Worm (Caenorhabditis elegans) whole organism, L4 larva: ENCODE measurements around the gene C26E1.1.

ENCODE experiments used
- F10B5.3 ChIP-seq: sonication (generic microtip); optimal IDR thresholded peaks from 2 replicates; lab custom pipeline; 2016; ENCODE audit warnings: mild to moderate bottlenecking, missing genetic modification characterization, missing compliant biosample characterization
- F49E8.2 ChIP-seq: sonication (generic microtip); optimal IDR thresholded peaks from 2 replicates; lab custom pipeline; 2016; ENCODE audit warnings: missing compliant biosample characterization, mild to moderate bottlenecking, missing genetic modification characterization, borderline replicate concordance
- R02D3.7 ChIP-seq: fragments of 150-350 bp; sonication (generic microtip); optimal IDR thresholded peaks from 3 replicates; lab custom pipeline; 2014; ENCODE audit warnings: missing biosample characterization, missing genetic modification characterization
- ZK546.5 ChIP-seq, 2 experiments: sonication (generic microtip); optimal IDR thresholded peaks; 2 replicates each; lab custom pipeline; 2017; ENCODE audit warnings: missing biosample characterization in 2 of 2, missing genetic modification characterization in 2 of 2
- aha-1 ChIP-seq: fragments of 150-350 bp; peaks from one replicate; lab custom pipeline; 2014; ENCODE audit warnings: missing biosample characterization, missing genetic modification characterization
- arid-1 ChIP-seq: fragments of 200-800 bp; sonication (Bioruptor generic); conservative IDR thresholded peaks from 2 replicates; pipeline ENCODE4 v1.3.6; 2022; ENCODE audit warnings: missing genetic modification reagents, missing genetic modification characterization, missing compliant biosample characterization
- attf-4 ChIP-seq: sonication (generic microtip); optimal IDR thresholded peaks from 3 replicates; lab custom pipeline; 2017; ENCODE audit warnings: missing biosample characterization, missing genetic modification characterization
- ceh-44 ChIP-seq: fragments of 200-800 bp; sonication (Bioruptor generic); IDR thresholded peaks from 2 replicates; pipeline ENCODE4 v1.3.6; 2022; ENCODE audit warnings: missing genetic modification reagents, missing genetic modification characterization, missing compliant biosample characterization
- ceh-62 ChIP-seq: sonication (generic microtip); optimal IDR thresholded peaks from 2 replicates; lab custom pipeline; 2017; ENCODE audit warnings: missing biosample characterization, missing genetic modification characterization
- ceh-82 ChIP-seq: sonication (generic microtip); optimal IDR thresholded peaks from 2 replicates; lab custom pipeline; 2017; ENCODE audit warnings: missing biosample characterization, missing genetic modification characterization
- daf-12 ChIP-seq: fragments of 150-350 bp; optimal IDR thresholded peaks from 2 replicates; lab custom pipeline; 2014; ENCODE audit warnings: missing biosample characterization, missing genetic modification reagents, missing genetic modification characterization
- dmd-9 ChIP-seq: fragments of 200-800 bp; sonication (Bioruptor generic); IDR thresholded peaks from 2 replicates; pipeline ENCODE4 v1.3.6; 2022; ENCODE audit warnings: missing genetic modification reagents, missing genetic modification characterization, missing compliant biosample characterization
- dpl-1 ChIP-seq: fragments of 150-350 bp; optimal IDR thresholded peaks from 2 replicates; lab custom pipeline; 2014; ENCODE audit warnings: missing biosample characterization, missing genetic modification reagents, missing genetic modification characterization
- duxl-1 ChIP-seq: sonication (generic microtip); optimal IDR thresholded peaks from 2 replicates; lab custom pipeline; 2016; ENCODE audit warnings: mild to moderate bottlenecking, missing genetic modification characterization, moderate library complexity, missing compliant biosample characterization; ENCODE audit not compliant: poor library complexity
- egl-43 ChIP-seq: fragments of 200-800 bp; sonication (Bioruptor generic); IDR thresholded peaks from 2 replicates; pipeline ENCODE4 v1.3.6; 2022; ENCODE audit warnings: missing genetic modification reagents, missing genetic modification characterization, missing compliant biosample characterization
- fkh-10 ChIP-seq: fragments of 150-350 bp; optimal IDR thresholded peaks from 2 replicates; lab custom pipeline; 2014; ENCODE audit warnings: missing biosample characterization, missing genetic modification reagents, missing genetic modification characterization
- gei-8 ChIP-seq: fragments of 200-800 bp; sonication (Bioruptor generic); optimal IDR thresholded peaks from 2 replicates; lab custom pipeline; 2018; ENCODE audit warnings: mild to moderate bottlenecking, missing genetic modification characterization, missing compliant biosample characterization
- hif-1 ChIP-seq, 2 experiments: sonication (generic microtip); optimal IDR thresholded peaks; 2 replicates each; lab custom pipeline; 2016 to 2017; ENCODE audit warnings: missing compliant biosample characterization in 2 of 2, missing genetic modification characterization in 2 of 2, missing genetic modification reagents in 2 of 2, missing genotype in 2 of 2, mild to moderate bottlenecking in 1 of 2
- hmg-1.1 ChIP-seq: fragments of 200-800 bp; sonication (Bioruptor generic); IDR thresholded peaks from 2 replicates; pipeline ENCODE4 v1.3.6; 2022; ENCODE audit warnings: missing genetic modification reagents, missing genetic modification characterization, missing compliant biosample characterization
- jun-1 ChIP-seq: fragments of 150-350 bp; optimal IDR thresholded peaks from 2 replicates; lab custom pipeline; 2014; ENCODE audit warnings: missing biosample characterization, missing genetic modification reagents, missing genetic modification characterization
- lin-13 ChIP-seq: fragments of 150-350 bp; optimal IDR thresholded peaks from 2 replicates; lab custom pipeline; 2014; ENCODE audit warnings: missing biosample characterization, missing genetic modification reagents, missing genetic modification characterization
- lin-15B ChIP-seq: fragments of 150-350 bp; sonication (generic microtip); optimal IDR thresholded peaks from 3 replicates; lab custom pipeline; 2014; ENCODE audit warnings: missing biosample characterization, missing genetic modification characterization
- lin-39 ChIP-seq: fragments of 150-350 bp; optimal IDR thresholded peaks from 2 replicates; lab custom pipeline; 2014; ENCODE audit warnings: missing biosample characterization, missing genetic modification reagents, missing genetic modification characterization
- lsy-2 ChIP-seq, 2 experiments: fragments of 150-350 bp in 1 of 2; sonication (generic microtip) in 1 of 2; optimal IDR thresholded peaks; 2 replicates each; lab custom pipeline; 2014 to 2017; ENCODE audit warnings: missing biosample characterization in 2 of 2, missing genetic modification characterization in 2 of 2
- madf-5 ChIP-seq, 2 experiments: fragments of 200-800 bp; sonication (Bioruptor generic); IDR thresholded peaks; 2 replicates each; pipeline ENCODE4 v1.3.6; 2022; ENCODE audit warnings: missing compliant biosample characterization in 2 of 2, missing genetic modification characterization in 2 of 2
- mdt-29 ChIP-seq: fragments of 200-800 bp; sonication (Bioruptor generic); IDR thresholded peaks from 2 replicates; pipeline ENCODE4 v1.3.6; 2022; ENCODE audit warnings: missing genetic modification reagents, missing genetic modification characterization, missing compliant biosample characterization
- mxl-2 ChIP-seq: fragments of 200-800 bp; sonication (Bioruptor generic); conservative IDR thresholded peaks from 2 replicates; pipeline ENCODE4 v1.3.6; 2022; ENCODE audit warnings: missing genetic modification reagents, missing genetic modification characterization, missing compliant biosample characterization
- mxl-3 ChIP-seq: fragments of 200-800 bp; sonication (Bioruptor generic); optimal IDR thresholded peaks from 2 replicates; lab custom pipeline; 2018; ENCODE audit warnings: mild to moderate bottlenecking, missing genetic modification characterization, missing compliant biosample characterization
- nhr-11 ChIP-seq: fragments of 150-350 bp; optimal IDR thresholded peaks from 2 replicates; lab custom pipeline; 2014; ENCODE audit warnings: missing biosample characterization, missing genetic modification characterization
- nhr-42 ChIP-seq: fragments of 200-800 bp; sonication (Bioruptor generic); IDR thresholded peaks from 2 replicates; pipeline ENCODE4 v1.3.6; 2022; ENCODE audit warnings: missing genetic modification characterization, missing compliant biosample characterization
- nhr-76 ChIP-seq: fragments of 150-350 bp; optimal IDR thresholded peaks from 2 replicates; lab custom pipeline; 2014; ENCODE audit warnings: missing biosample characterization, missing genetic modification characterization
- nhr-77 ChIP-seq: fragments of 150-350 bp; optimal IDR thresholded peaks from 2 replicates; lab custom pipeline; 2014; ENCODE audit warnings: missing biosample characterization, missing genetic modification characterization
- pha-4 ChIP-seq, 2 experiments: fragments of 150-350 bp in 1 of 2; fragments of 200-800 bp in 1 of 2; sonication (Bioruptor generic) in 1 of 2; IDR thresholded peaks in 1 of 2; optimal IDR thresholded peaks in 1 of 2; 2 replicates each; pipeline versions ENCODE4 v1.3.6 to Lab custom; 2014 to 2022; ENCODE audit warnings: missing genetic modification characterization in 2 of 2, missing genetic modification reagents in 2 of 2, missing biosample characterization in 1 of 2, missing compliant biosample characterization in 1 of 2
- php-3 ChIP-seq: fragments of 200-800 bp; sonication (Bioruptor generic); IDR thresholded peaks from 2 replicates; pipeline ENCODE4 v1.3.6; 2022; ENCODE audit warnings: missing genetic modification reagents, missing genetic modification characterization, missing compliant biosample characterization
- pqm-1 ChIP-seq: sonication (generic microtip); optimal IDR thresholded peaks from 2 replicates; lab custom pipeline; 2017; ENCODE audit warnings: missing biosample characterization, missing genetic modification characterization
- saeg-2 ChIP-seq: fragments of 200-800 bp; sonication (Bioruptor generic); IDR thresholded peaks from 2 replicates; pipeline ENCODE4 v1.3.6; 2022; ENCODE audit warnings: missing genetic modification reagents, missing genetic modification characterization, missing compliant biosample characterization
- skn-1 ChIP-seq: fragments of 150-350 bp; optimal IDR thresholded peaks from 2 replicates; lab custom pipeline; 2014; ENCODE audit warnings: missing biosample characterization, missing genetic modification characterization
- snpc-4 ChIP-seq: fragments of 150-350 bp; optimal IDR thresholded peaks from 2 replicates; lab custom pipeline; 2014; ENCODE audit warnings: missing biosample characterization, missing genetic modification characterization
- unc-62 ChIP-seq, 3 experiments: fragments of 150-350 bp in 1 of 3; sonication (generic microtip); optimal IDR thresholded peaks in 2 of 3; peaks in 1 of 3; 1 replicate in 1 of 3; 2 replicates in 2 of 3; lab custom pipeline; 2014 to 2017; ENCODE audit warnings: missing biosample characterization in 3 of 3, missing genetic modification characterization in 3 of 3, missing genetic modification reagents in 3 of 3, missing genotype in 1 of 3
- zfp-3 ChIP-seq: fragments of 200-800 bp; sonication (Bioruptor generic); conservative IDR thresholded peaks from 2 replicates; pipeline ENCODE4 v1.3.6; 2022; ENCODE audit warnings: missing genetic modification reagents, missing genetic modification characterization, missing compliant biosample characterization
- zip-11 ChIP-seq: fragments of 200-800 bp; sonication (Bioruptor generic); IDR thresholded peaks from 2 replicates; pipeline ENCODE4 v1.3.6; 2022; ENCODE audit warnings: missing genetic modification characterization, missing compliant biosample characterization

Gene C26E1.1

ce11 chrV:13297220-13297619 is at the start of gene C26E1.1:
C26E1.1 (plus strand) TSS chrV:13297520.
- no peak for TF ChIP-seq lin-13 (GFP tag; lab: Kevin White, UChicago)
- no peak for TF ChIP-seq daf-12
- no peak for TF ChIP-seq attf-4 (tag; lab: Kevin White, UChicago)
- TF ChIP-seq ceh-44 (GFP tag; lab: Robert Waterston, UW), result no peak
- TF ChIP-seq dpl-1 (GFP tag; lab: Kevin White, UChicago), result no peak
- TF ChIP-seq jun-1 (tag; lab: Kevin White, UChicago), result no peak

DNA sequence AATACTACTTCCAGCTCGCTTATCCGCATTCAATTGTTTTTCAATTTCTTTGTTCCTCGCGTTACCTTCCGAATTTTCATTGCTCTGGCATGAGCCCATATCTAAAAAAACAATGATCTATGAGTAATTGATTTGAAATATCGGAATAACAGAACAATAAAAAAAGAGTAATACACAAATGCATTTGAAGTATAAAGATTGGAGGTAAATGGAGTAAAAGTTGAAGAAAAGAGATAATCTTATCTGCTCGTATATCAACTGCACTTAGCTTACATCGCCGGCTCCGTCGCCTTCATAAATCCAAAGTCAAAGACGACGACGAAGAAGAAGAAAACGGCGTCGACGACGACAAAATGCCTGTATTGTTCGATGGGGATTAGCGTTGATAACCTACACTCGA is 47.9 kb upstream of the C26E1.1 start, which contains the start of gene odr-3:
TSS of gene odr-3 (minus strand) at position 101 of the 400 bp plus-strand sequence.
- TF ChIP-seq mxl-2 (GFP tag; lab: Robert Waterston, UW) (no peak), nhr-76 (tag; lab: Kevin White, UChicago) (no peak), ZK546.5 (tag; optimal IDR thresholded peaks at IDR 0.05; lab: Kevin White, UChicago) (no peak), ceh-82 (tag; lab: Kevin White, UChicago) (no peak), mxl-3 (GFP tag; lab: Kevin White, UChicago) (no peak), saeg-2 (no peak), F10B5.3 (no peak), snpc-4 (tag; lab: Kevin White, UChicago) (no peak), nhr-77 (tag; lab: Kevin White, UChicago) (no peak), lsy-2 (tag; optimal IDR thresholded peaks at IDR 0.05; lab: Kevin White, UChicago) (no peak), pqm-1 (tag; lab: Kevin White, UChicago) (no peak), nhr-42 (GFP tag; lab: Robert Waterston, UW) (no peak), mdt-29 (no peak), fkh-10 (GFP tag; lab: Kevin White, UChicago) (no peak), zfp-3 (no peak), php-3 (GFP tag; lab: Robert Waterston, UW) (no peak), aha-1 (tag; lab: Kevin White, UChicago) (no peak), unc-62 (GFP tag; optimal IDR thresholded peaks at IDR 0.05 in 1 of 2; lab: Kevin White, UChicago) (no peak), unc-62 (tag; optimal IDR thresholded peaks at IDR 0.05; lab: Kevin White, UChicago) (no peak), dmd-9 (GFP tag; lab: Robert Waterston, UW) (no peak), egl-43 (GFP tag; lab: Robert Waterston, UW) (no peak)

ce11 chrV:13252862-13253261 is 44.5 kb upstream of the C26E1.1 start:
- no peak for TF ChIP-seq pha-4 (GFP tag; IDR thresholded peaks at IDR 0.05; lab: Robert Waterston, UW)
- no peak for TF ChIP-seq pha-4 (tag; optimal IDR thresholded peaks at IDR 0.05; lab: Kevin White, UChicago)
- TF ChIP-seq ceh-82 (tag; lab: Kevin White, UChicago), result no peak
- TF ChIP-seq hmg-1.1 (GFP tag; lab: Robert Waterston, UW), result no peak
- no peak for TF ChIP-seq gei-8
- no peak for TF ChIP-seq nhr-11 (tag; lab: Kevin White, UChicago)
- TF ChIP-seq duxl-1 (tag; lab: Kevin White, UChicago), result no peak
- TF ChIP-seq madf-5 (GFP tag; IDR thresholded peaks at IDR 0.05; lab: Robert Waterston, UW), result no peak
- TF ChIP-seq F49E8.2 (tag; lab: Kevin White, UChicago), result no peak
- no peak for TF ChIP-seq lin-39
- no peak for TF ChIP-seq zip-11 (GFP tag; lab: Robert Waterston, UW)
- TF ChIP-seq lin-15B (tag; lab: Kevin White, UChicago), result no peak
- TF ChIP-seq dmd-9 (GFP tag; lab: Robert Waterston, UW), result no peak
- TF ChIP-seq hif-1 (tag; optimal IDR thresholded peaks at IDR 0.05; lab: Kevin White, UChicago), result no peak
- TF ChIP-seq R02D3.7, result no peak
- no peak for TF ChIP-seq aha-1 (tag; lab: Kevin White, UChicago)
- TF ChIP-seq skn-1 (tag; lab: Kevin White, UChicago), result no peak
- no peak for TF ChIP-seq arid-1 (GFP tag; lab: Robert Waterston, UW)
- TF ChIP-seq mxl-3 (GFP tag; lab: Kevin White, UChicago), result no peak
- TF ChIP-seq ceh-62 (tag; lab: Kevin White, UChicago), result no peak
